Worm (Caenorhabditis elegans) whole organism, L3 larva: ENCODE results near the gene K09B3.1.

Experiments
- ceh-82 ChIP-seq: fragments of 150-350 bp; optimal IDR thresholded peaks from 2 replicates; lab custom pipeline; 2014; ENCODE audit warnings: missing biosample characterization, missing genetic modification characterization
- egl-27 ChIP-seq: sonication (generic microtip); optimal IDR thresholded peaks from 4 replicates; lab custom pipeline; 2017; ENCODE audit warnings: missing biosample characterization, missing genetic modification reagents, missing genetic modification characterization
- fkh-10 ChIP-seq: sonication (generic microtip); optimal IDR thresholded peaks from 2 replicates; lab custom pipeline; 2017; ENCODE audit warnings: missing biosample characterization, missing genetic modification reagents, missing genetic modification characterization
- lin-39 ChIP-seq: fragments of 150-350 bp; optimal IDR thresholded peaks from 2 replicates; lab custom pipeline; 2018; ENCODE audit warnings: missing biosample characterization, missing genetic modification reagents, missing genetic modification characterization
- nhr-11 ChIP-seq: fragments of 150-350 bp; optimal IDR thresholded peaks from 2 replicates; lab custom pipeline; 2014; ENCODE audit warnings: missing biosample characterization, missing genetic modification characterization
- nhr-23 ChIP-seq: fragments of 150-350 bp; optimal IDR thresholded peaks from 2 replicates; lab custom pipeline; 2014; ENCODE audit warnings: missing biosample characterization, missing genetic modification reagents, missing genetic modification characterization
- nhr-28 ChIP-seq: fragments of 150-350 bp; optimal IDR thresholded peaks from 2 replicates; lab custom pipeline; 2014; ENCODE audit warnings: missing biosample characterization, missing genetic modification characterization
- nhr-76 ChIP-seq: fragments of 150-350 bp; sonication (generic microtip); optimal IDR thresholded peaks from 5 replicates; lab custom pipeline; 2014; ENCODE audit warnings: missing biosample characterization, missing genetic modification characterization
- zag-1 ChIP-seq: fragments of 150-350 bp; optimal IDR thresholded peaks from 2 replicates; lab custom pipeline; 2014; ENCODE audit warnings: missing biosample characterization, missing genetic modification characterization

DNA sequence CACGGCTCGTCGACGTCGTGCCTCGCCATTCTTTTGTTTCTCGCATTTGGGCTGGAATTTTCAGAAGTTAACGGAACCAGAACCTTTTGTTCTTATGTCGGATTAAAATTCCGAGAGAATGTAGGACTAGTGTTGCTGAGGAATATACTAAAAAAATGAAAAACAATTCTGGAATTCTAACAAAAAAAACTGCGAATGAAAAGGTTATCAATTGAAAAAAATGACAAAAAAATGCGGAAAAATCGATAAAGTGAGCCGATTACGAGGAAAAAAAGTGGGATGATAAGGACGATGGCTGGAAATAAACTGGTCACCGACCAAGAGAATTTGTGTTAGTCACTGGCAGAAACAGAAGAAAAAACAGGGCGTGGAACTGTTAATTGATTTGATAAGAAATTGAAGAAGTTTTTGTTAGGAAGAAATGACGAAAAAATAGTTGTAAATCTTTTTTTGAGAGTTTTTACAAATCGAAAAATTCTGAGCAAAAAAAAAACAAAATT, 24.8 kb downstream of the K09B3.1 start, which contains the start of gene bris-1:
- TF ChIP-seq lin-39 (tag; lab: Kevin White, UChicago), result no peak
- TF ChIP-seq fkh-10, result no peak
- TF ChIP-seq egl-27, result no peak
- no peak for TF ChIP-seq nhr-28 (tag; lab: Kevin White, UChicago)
- no peak for TF ChIP-seq ceh-82 (tag; lab: Kevin White, UChicago)
- no peak for TF ChIP-seq nhr-11 (tag; lab: Kevin White, UChicago)
- no peak for TF ChIP-seq zag-1 (tag; lab: Kevin White, UChicago)
- TF ChIP-seq nhr-23 (tag; lab: Kevin White, UChicago), result no peak
- no peak for TF ChIP-seq nhr-76 (tag; lab: Kevin White, UChicago)
